Worm (Caenorhabditis elegans): ENCODE measurements around the gene C17G1.2.

Gene C17G1.2

DNA sequence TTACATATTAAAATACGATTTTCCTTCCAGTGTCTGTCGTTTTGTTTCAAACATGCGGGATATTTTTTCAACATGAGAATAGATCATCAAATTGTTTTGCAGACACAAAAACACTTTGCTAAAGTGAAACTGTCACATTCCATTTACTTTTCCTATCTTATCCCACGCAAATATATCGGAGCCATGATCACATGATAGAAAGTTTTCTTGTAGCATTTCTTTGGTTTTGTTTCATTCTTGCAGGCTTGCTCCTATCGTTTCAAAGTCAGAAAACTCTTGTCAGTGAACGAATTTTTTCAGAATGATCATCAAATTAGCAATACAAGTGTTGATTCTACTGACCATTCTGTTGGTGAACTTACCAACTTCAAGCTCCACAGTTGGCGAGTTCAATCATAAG is at the start of gene C17G1.2:
Gene C17G1.2 (plus strand): TSS at position 301 of the 400 bp plus-strand sequence.
- TF ChIP-seq ham-2 (GFP tag; optimal IDR thresholded peaks at IDR 0.05) (no peak), elt-1 (tag; optimal IDR thresholded peaks at IDR 0.05; ENCODE audit: borderline replicate concordance, insufficient read depth) (no peak), drap-1 (GFP tag; optimal IDR thresholded peaks at IDR 0.05) (no peak)

- TF ChIP-seq drap-1 (GFP tag; optimal IDR thresholded peaks at IDR 0.05), result no peak
- no peak for TF ChIP-seq lsy-2 (tag; optimal IDR thresholded peaks at IDR 0.05)
- no peak for TF ChIP-seq unc-62 (GFP tag; optimal IDR thresholded peaks at IDR 0.05)
- no peak for TF ChIP-seq flh-1 (GFP tag; optimal IDR thresholded peaks at IDR 0.05)
- no peak for TF ChIP-seq mab-5 (tag; optimal IDR thresholded peaks at IDR 0.05)
- no peak for TF ChIP-seq ceh-39 (tag; optimal IDR thresholded peaks at IDR 0.05)
- TF ChIP-seq elt-1 (tag; optimal IDR thresholded peaks at IDR 0.05; ENCODE audit: borderline replicate concordance, insufficient read depth), result no peak
- TF ChIP-seq ham-2 (GFP tag; optimal IDR thresholded peaks at IDR 0.05), result no peak
- no peak for TF ChIP-seq elt-3 (tag; optimal IDR thresholded peaks at IDR 0.05)
- TF ChIP-seq unc-39 (tag; optimal IDR thresholded peaks at IDR 0.05), result no peak
- TF ChIP-seq snpc-4 (tag; optimal IDR thresholded peaks at IDR 0.05), result no peak
- TF ChIP-seq M03D4.4 (tag; optimal IDR thresholded peaks at IDR 0.05), result no peak
- no peak for TF ChIP-seq tbx-8 (GFP tag; optimal IDR thresholded peaks at IDR 0.05)
- TF ChIP-seq blmp-1 (tag; optimal IDR thresholded peaks at IDR 0.05), result no peak
- TF ChIP-seq ceh-83 (GFP tag; optimal IDR thresholded peaks at IDR 0.05), result no peak
- no peak for TF ChIP-seq lin-32 (GFP tag; optimal IDR thresholded peaks at IDR 0.05)
- TF ChIP-seq lin-13 (tag; optimal IDR thresholded peaks at IDR 0.05), result no peak
- TF ChIP-seq nhr-28 (tag; optimal IDR thresholded peaks at IDR 0.05), result no peak
- TF ChIP-seq unc-120 (tag; optimal IDR thresholded peaks at IDR 0.05; ENCODE audit: poor library complexity, severe bottlenecking), result no peak
Measured at ce11 chrX:9872554-9872953, 48.8 kb upstream of the C17G1.2 start, which contains the start of gene R07B1.8. R07B1.8 (minus strand) TSS chrX:9872654.

- no peak for TF ChIP-seq drap-1 (GFP tag; optimal IDR thresholded peaks at IDR 0.05)
- TF ChIP-seq lin-32 (GFP tag; optimal IDR thresholded peaks at IDR 0.05), result no peak
- no peak for TF ChIP-seq M03D4.4 (tag; optimal IDR thresholded peaks at IDR 0.05)
- TF ChIP-seq elt-1 (tag; optimal IDR thresholded peaks at IDR 0.05; ENCODE audit: borderline replicate concordance, insufficient read depth), result no peak
- TF ChIP-seq unc-62 (GFP tag; optimal IDR thresholded peaks at IDR 0.05), result no peak
- no peak for TF ChIP-seq bed-3 (GFP tag; optimal IDR thresholded peaks at IDR 0.05)
- no peak for TF ChIP-seq ceh-39 (tag; optimal IDR thresholded peaks at IDR 0.05)
- no peak for TF ChIP-seq nhr-237 (tag; optimal IDR thresholded peaks at IDR 0.05)
- no peak for TF ChIP-seq blmp-1 (tag; optimal IDR thresholded peaks at IDR 0.05)
- TF ChIP-seq elt-3 (tag; optimal IDR thresholded peaks at IDR 0.05), result no peak
- no peak for TF ChIP-seq nhr-12 (tag; optimal IDR thresholded peaks at IDR 0.05)
- TF ChIP-seq tbx-8 (GFP tag; optimal IDR thresholded peaks at IDR 0.05), result no peak
- TF ChIP-seq ceh-83 (GFP tag; optimal IDR thresholded peaks at IDR 0.05), result no peak
Measured at ce11 chrX:9877117-9877516, 44.2 kb upstream of the C17G1.2 start, which contains the start of gene R07B1.9. R07B1.9 (plus strand) TSS chrX:9877417.

DNA sequence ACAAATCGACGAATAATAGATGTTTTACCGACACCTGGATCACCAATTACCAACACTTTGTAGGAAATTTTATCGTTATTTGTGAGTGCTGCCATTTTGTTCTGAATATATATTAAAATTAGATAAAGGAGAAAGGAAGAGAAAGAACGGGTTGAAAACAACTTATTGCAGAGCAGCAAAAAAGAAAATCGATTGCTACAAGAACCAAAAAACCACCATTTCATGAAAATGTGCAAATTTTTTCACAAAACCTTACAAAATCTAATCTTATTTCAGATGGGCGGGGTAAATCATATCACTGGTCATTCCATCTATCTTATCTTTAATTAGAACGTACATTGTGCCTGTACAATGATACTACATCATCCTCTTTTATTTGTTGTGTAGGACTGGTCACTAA is 39.2 kb upstream of the C17G1.2 start, which contains the start of gene glo-1:
Gene glo-1 (minus strand): TSS at position 101 of the 400 bp plus-strand sequence.
- TF ChIP-seq mls-2 (tag; optimal IDR thresholded peaks at IDR 0.05), result no peak
- TF ChIP-seq cnd-1 (tag; optimal IDR thresholded peaks at IDR 0.05), result no peak
- TF ChIP-seq elt-3 (tag; optimal IDR thresholded peaks at IDR 0.05), result no peak
- TF ChIP-seq mep-1 (tag; optimal IDR thresholded peaks at IDR 0.05), result no peak
- no peak for TF ChIP-seq sptf-1 (tag; optimal IDR thresholded peaks at IDR 0.05)
- no peak for TF ChIP-seq elt-1 (tag; optimal IDR thresholded peaks at IDR 0.05; ENCODE audit: borderline replicate concordance, insufficient read depth)
- no peak for TF ChIP-seq hlh-1 (tag; optimal IDR thresholded peaks at IDR 0.05)
- no peak for TF ChIP-seq mab-5 (tag; optimal IDR thresholded peaks at IDR 0.05)
- TF ChIP-seq lin-13 (tag; optimal IDR thresholded peaks at IDR 0.05), result no peak
- TF ChIP-seq nhr-237 (tag; optimal IDR thresholded peaks at IDR 0.05), result no peak
- TF ChIP-seq nhr-12 (tag; optimal IDR thresholded peaks at IDR 0.05), result no peak
- TF ChIP-seq blmp-1 (tag; optimal IDR thresholded peaks at IDR 0.05), result no peak
- no peak for TF ChIP-seq sem-2 (GFP tag; optimal IDR thresholded peaks at IDR 0.05)
- TF ChIP-seq zip-8 (tag; optimal IDR thresholded peaks at IDR 0.05), result no peak
- no peak for TF ChIP-seq pha-4 (tag; optimal IDR thresholded peaks at IDR 0.05)
- no peak for TF ChIP-seq ces-1 (GFP tag; optimal IDR thresholded peaks at IDR 0.05)
- TF ChIP-seq tbx-8 (GFP tag; optimal IDR thresholded peaks at IDR 0.05), result no peak

DNA sequence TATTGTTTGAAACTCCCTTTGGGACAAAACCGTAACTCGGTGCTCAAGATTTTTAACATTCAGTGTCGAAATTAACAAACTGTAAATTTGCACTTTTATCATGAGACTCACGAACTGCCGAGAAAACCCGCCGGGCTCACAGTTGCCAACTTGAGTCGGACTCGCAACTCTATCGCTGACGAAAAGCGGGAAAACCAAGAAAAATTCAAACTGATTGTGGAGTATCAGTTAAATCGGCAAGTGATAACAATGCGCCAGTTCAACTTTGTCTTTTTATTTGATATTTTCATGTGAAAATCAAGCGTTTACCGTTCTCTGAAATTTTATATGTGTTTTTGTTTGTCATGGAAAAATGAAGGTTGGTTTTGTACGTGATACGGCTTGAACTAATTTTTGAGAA is 38.8 kb upstream of the C17G1.2 start:
- TF ChIP-seq sptf-1 (tag; optimal IDR thresholded peaks at IDR 0.05) (no peak), blmp-1 (tag; optimal IDR thresholded peaks at IDR 0.05) (no peak), drap-1 (GFP tag; optimal IDR thresholded peaks at IDR 0.05) (no peak)
